Worm (Caenorhabditis elegans) whole organism, L4 larva: ENCODE results near the gene dcap-2.

Experiments used
- F10B5.3 ChIP-seq: sonication (generic microtip); optimal IDR thresholded peaks from 2 replicates; lab custom pipeline; 2016; ENCODE audit warnings: mild to moderate bottlenecking, missing genetic modification characterization, missing compliant biosample characterization
- F44E2.7 ChIP-seq: fragments of 200-800 bp; sonication (Bioruptor generic); IDR thresholded peaks from 2 replicates; pipeline ENCODE4 v2.1.2; 2022; ENCODE audit warnings: missing genetic modification characterization, missing compliant biosample characterization
- T20F7.1 ChIP-seq: fragments of 200-800 bp; sonication (Bioruptor generic); optimal IDR thresholded peaks from 2 replicates; lab custom pipeline; 2018; ENCODE audit warnings: mild to moderate bottlenecking, missing genetic modification characterization, missing compliant biosample characterization
- Y105C5A.15 ChIP-seq: fragments of 200-800 bp; sonication (Bioruptor generic); IDR thresholded peaks from 2 replicates; pipeline ENCODE4 v1.3.6; 2022; ENCODE audit warnings: missing genetic modification characterization, missing compliant biosample characterization
- aha-1 ChIP-seq: fragments of 150-350 bp; peaks from one replicate; lab custom pipeline; 2014; ENCODE audit warnings: missing biosample characterization, missing genetic modification characterization
- arid-1 ChIP-seq: fragments of 200-800 bp; sonication (Bioruptor generic); conservative IDR thresholded peaks from 2 replicates; pipeline ENCODE4 v1.3.6; 2022; ENCODE audit warnings: missing genetic modification reagents, missing genetic modification characterization, missing compliant biosample characterization
- attf-4 ChIP-seq: sonication (generic microtip); optimal IDR thresholded peaks from 3 replicates; lab custom pipeline; 2017; ENCODE audit warnings: missing biosample characterization, missing genetic modification characterization
- ceh-44 ChIP-seq: fragments of 200-800 bp; sonication (Bioruptor generic); IDR thresholded peaks from 2 replicates; pipeline ENCODE4 v1.3.6; 2022; ENCODE audit warnings: missing genetic modification reagents, missing genetic modification characterization, missing compliant biosample characterization
- ceh-62 ChIP-seq: sonication (generic microtip); optimal IDR thresholded peaks from 2 replicates; lab custom pipeline; 2017; ENCODE audit warnings: missing biosample characterization, missing genetic modification characterization
- daf-16 ChIP-seq, 3 experiments: sonication (generic microtip); optimal IDR thresholded peaks; 2 replicates each; lab custom pipeline; 2016 to 2017; ENCODE audit warnings: missing genetic modification characterization in 3 of 3, missing genetic modification reagents in 3 of 3, mild to moderate bottlenecking in 2 of 3, missing compliant biosample characterization in 2 of 3, missing biosample characterization in 1 of 3, moderate library complexity in 1 of 3
- dmd-9 ChIP-seq: fragments of 200-800 bp; sonication (Bioruptor generic); IDR thresholded peaks from 2 replicates; pipeline ENCODE4 v1.3.6; 2022; ENCODE audit warnings: missing genetic modification reagents, missing genetic modification characterization, missing compliant biosample characterization
- duxl-1 ChIP-seq: sonication (generic microtip); optimal IDR thresholded peaks from 2 replicates; lab custom pipeline; 2016; ENCODE audit warnings: mild to moderate bottlenecking, missing genetic modification characterization, moderate library complexity, missing compliant biosample characterization; ENCODE audit not compliant: poor library complexity
- fos-1 ChIP-seq: fragments of 150-350 bp; optimal IDR thresholded peaks from 2 replicates; lab custom pipeline; 2014; ENCODE audit warnings: missing biosample characterization, missing genetic modification characterization
- gei-8 ChIP-seq: fragments of 200-800 bp; sonication (Bioruptor generic); optimal IDR thresholded peaks from 2 replicates; lab custom pipeline; 2018; ENCODE audit warnings: mild to moderate bottlenecking, missing genetic modification characterization, missing compliant biosample characterization
- hif-1 ChIP-seq, 2 experiments: sonication (generic microtip); optimal IDR thresholded peaks; 2 replicates each; lab custom pipeline; 2016 to 2017; ENCODE audit warnings: missing compliant biosample characterization in 2 of 2, missing genetic modification characterization in 2 of 2, missing genetic modification reagents in 2 of 2, missing genotype in 2 of 2, mild to moderate bottlenecking in 1 of 2
- hmg-1.1 ChIP-seq: fragments of 200-800 bp; sonication (Bioruptor generic); IDR thresholded peaks from 2 replicates; pipeline ENCODE4 v1.3.6; 2022; ENCODE audit warnings: missing genetic modification reagents, missing genetic modification characterization, missing compliant biosample characterization
- lim-7 ChIP-seq: fragments of 200-800 bp; sonication (Bioruptor generic); IDR thresholded peaks from 2 replicates; pipeline ENCODE4 v1.3.6; 2022; ENCODE audit warnings: missing genetic modification characterization, missing compliant biosample characterization
- lin-38 ChIP-seq: fragments of 200-800 bp; sonication (Bioruptor generic); IDR thresholded peaks from 2 replicates; pipeline ENCODE4 v1.3.6; 2022; ENCODE audit warnings: missing genetic modification reagents, missing genetic modification characterization, missing compliant biosample characterization
- lir-3 ChIP-seq: sonication (generic microtip); optimal IDR thresholded peaks from 2 replicates; lab custom pipeline; 2016; ENCODE audit warnings: mild to moderate bottlenecking, missing genetic modification characterization, missing compliant biosample characterization
- lsy-2 ChIP-seq, 2 experiments: fragments of 150-350 bp in 1 of 2; sonication (generic microtip) in 1 of 2; optimal IDR thresholded peaks; 2 replicates each; lab custom pipeline; 2014 to 2017; ENCODE audit warnings: missing biosample characterization in 2 of 2, missing genetic modification characterization in 2 of 2
- mdt-29 ChIP-seq: fragments of 200-800 bp; sonication (Bioruptor generic); IDR thresholded peaks from 2 replicates; pipeline ENCODE4 v1.3.6; 2022; ENCODE audit warnings: missing genetic modification reagents, missing genetic modification characterization, missing compliant biosample characterization
- nhr-111 ChIP-seq: fragments of 200-800 bp; sonication (Bioruptor generic); optimal IDR thresholded peaks from 2 replicates; lab custom pipeline; 2018; ENCODE audit warnings: mild to moderate bottlenecking, missing genetic modification characterization, missing compliant biosample characterization
- nhr-28 ChIP-seq: fragments of 150-350 bp; optimal IDR thresholded peaks from 2 replicates; lab custom pipeline; 2014; ENCODE audit warnings: missing biosample characterization, missing genetic modification characterization
- nhr-42 ChIP-seq: fragments of 200-800 bp; sonication (Bioruptor generic); IDR thresholded peaks from 2 replicates; pipeline ENCODE4 v1.3.6; 2022; ENCODE audit warnings: missing genetic modification characterization, missing compliant biosample characterization
- nhr-76 ChIP-seq: fragments of 150-350 bp; optimal IDR thresholded peaks from 2 replicates; lab custom pipeline; 2014; ENCODE audit warnings: missing biosample characterization, missing genetic modification characterization
- pha-4 ChIP-seq, 2 experiments: fragments of 150-350 bp in 1 of 2; fragments of 200-800 bp in 1 of 2; sonication (Bioruptor generic) in 1 of 2; IDR thresholded peaks in 1 of 2; optimal IDR thresholded peaks in 1 of 2; 2 replicates each; pipeline versions ENCODE4 v1.3.6 to Lab custom; 2014 to 2022; ENCODE audit warnings: missing genetic modification characterization in 2 of 2, missing genetic modification reagents in 2 of 2, missing biosample characterization in 1 of 2, missing compliant biosample characterization in 1 of 2
- pqm-1 ChIP-seq: sonication (generic microtip); optimal IDR thresholded peaks from 2 replicates; lab custom pipeline; 2017; ENCODE audit warnings: missing biosample characterization, missing genetic modification characterization
- snpc-1.2 ChIP-seq: fragments of 200-800 bp; sonication (Bioruptor generic); IDR thresholded peaks from 2 replicates; pipeline ENCODE4 v1.3.6; 2022; ENCODE audit warnings: missing genetic modification reagents, missing genetic modification characterization, missing compliant biosample characterization
- snpc-4 ChIP-seq: fragments of 150-350 bp; optimal IDR thresholded peaks from 2 replicates; lab custom pipeline; 2014; ENCODE audit warnings: missing biosample characterization, missing genetic modification characterization
- spr-1 ChIP-seq: sonication (generic microtip); optimal IDR thresholded peaks from 2 replicates; lab custom pipeline; 2016; ENCODE audit warnings: mild to moderate bottlenecking, missing genetic modification characterization, missing compliant biosample characterization
- spr-3 ChIP-seq: fragments of 200-800 bp; sonication (Bioruptor generic); optimal IDR thresholded peaks from 2 replicates; lab custom pipeline; 2018; ENCODE audit warnings: mild to moderate bottlenecking, missing genetic modification characterization, missing compliant biosample characterization
- unc-130 ChIP-seq: sonication (generic microtip); optimal IDR thresholded peaks from 2 replicates; lab custom pipeline; 2016; ENCODE audit warnings: missing genetic modification reagents, missing genetic modification characterization, missing compliant biosample characterization
- unc-62 ChIP-seq, 3 experiments: fragments of 150-350 bp in 1 of 3; sonication (generic microtip); optimal IDR thresholded peaks in 2 of 3; peaks in 1 of 3; 1 replicate in 1 of 3; 2 replicates in 2 of 3; lab custom pipeline; 2014 to 2017; ENCODE audit warnings: missing biosample characterization in 3 of 3, missing genetic modification characterization in 3 of 3, missing genetic modification reagents in 3 of 3, missing genotype in 1 of 3
- ztf-11 ChIP-seq: fragments of 150-350 bp; optimal IDR thresholded peaks from 2 replicates; lab custom pipeline; 2014; ENCODE audit warnings: missing biosample characterization, missing genetic modification characterization

The dcap-2 gene

DNA sequence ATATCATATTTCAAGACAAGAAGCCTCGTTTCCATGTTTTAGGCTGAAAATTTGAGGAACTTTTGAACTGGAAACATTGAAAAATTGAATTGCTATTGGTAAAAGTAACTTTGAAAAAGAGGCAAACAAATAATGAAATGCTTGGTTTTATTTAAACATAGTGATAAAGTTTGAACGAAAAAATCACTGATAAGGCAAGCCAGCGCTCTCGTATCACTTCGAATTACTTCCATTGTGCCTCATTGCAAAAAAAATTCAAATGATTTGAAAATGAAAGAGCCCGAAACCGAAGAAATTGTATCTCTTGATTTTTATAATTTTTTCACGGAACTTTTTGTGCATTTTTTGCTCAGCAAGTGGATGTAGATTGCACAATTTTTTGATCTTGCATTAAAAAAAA, 26.5 kb upstream of the dcap-2 start, which contains the start of gene F52G2.3:
F52G2.3 (minus strand) TSS at position 43 of the 400 bp plus-strand sequence.
- TF ChIP-seq pqm-1 (tag; lab: Kevin White, UChicago) (peak; percentile 73), ceh-62 (tag; lab: Kevin White, UChicago) (no peak), unc-62 (GFP tag; optimal IDR thresholded peaks at IDR 0.05 in 1 of 2; lab: Kevin White, UChicago) (peak in 1 of 2 experiments; percentile 5), unc-62 (tag; optimal IDR thresholded peaks at IDR 0.05; lab: Kevin White, UChicago) (no peak), nhr-28 (tag; lab: Kevin White, UChicago) (peak; percentile 19)
- TF ChIP-seq, all 104 proteins: peak for 3

DNA sequence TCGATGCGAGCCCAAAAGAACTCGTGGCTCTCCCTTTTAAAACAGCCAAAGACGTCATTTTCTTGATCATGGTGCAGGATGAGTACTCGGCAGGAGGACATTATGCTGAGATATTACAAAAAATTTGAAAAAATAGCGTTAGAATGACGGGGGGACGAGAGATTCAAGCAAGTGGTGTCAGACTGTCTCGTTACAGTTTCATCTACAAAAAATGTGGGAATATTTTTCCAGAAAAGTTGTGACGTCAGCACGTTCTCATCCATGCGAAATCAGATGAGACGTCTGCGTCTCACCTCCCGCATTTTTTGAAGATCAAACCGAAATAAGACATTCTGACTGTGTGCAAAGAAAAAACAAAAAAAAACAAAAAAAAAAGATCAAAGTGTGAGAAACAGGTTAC, 18.5 kb upstream of the dcap-2 start, which contains the start of gene rsd-2:
rsd-2 (minus strand) TSS at position 101 of the 400 bp plus-strand sequence.
- TF ChIP-seq nhr-42 (no peak), hmg-1.1 (no peak), Y105C5A.15 (GFP tag; lab: Robert Waterston, UW) (no peak), unc-130 (GFP tag; lab: Kevin White, UChicago) (no peak), hif-1 (tag; optimal IDR thresholded peaks at IDR 0.05; lab: Kevin White, UChicago) (no peak), lim-7 (no peak), T20F7.1 (no peak), F10B5.3 (no peak), gei-8 (no peak), lsy-2 (tag; optimal IDR thresholded peaks at IDR 0.05; lab: Kevin White, UChicago) (no peak)

DNA sequence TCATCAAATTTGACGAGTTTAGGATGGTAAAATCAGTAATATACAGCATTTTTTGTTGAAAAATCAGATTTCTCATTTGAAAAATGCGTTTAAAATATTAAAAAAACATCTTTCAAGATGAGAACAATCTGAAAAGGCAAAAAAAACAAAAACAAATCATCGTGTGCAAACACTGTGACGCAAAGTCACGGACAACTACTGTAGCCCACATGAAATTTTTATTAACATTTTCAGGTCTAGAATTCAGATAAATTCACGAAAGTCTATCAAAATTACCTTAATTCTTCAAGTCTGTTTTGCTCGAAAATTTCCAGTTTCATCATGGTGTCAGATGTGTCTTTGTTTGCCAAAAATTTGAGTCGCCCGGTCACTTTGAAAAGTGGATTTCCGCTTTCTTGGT, 17.2 kb upstream of the dcap-2 start:
- TF ChIP-seq snpc-1.2 (GFP tag; lab: Robert Waterston, UW) (peak; percentile 84), lsy-2 (tag; optimal IDR thresholded peaks at IDR 0.05; lab: Kevin White, UChicago) (peak in 1 of 2 experiments; percentile 85), snpc-4 (tag; lab: Kevin White, UChicago) (no peak), lin-38 (0 out of 2 replicates have a peak, but pooled peaks have one; percentile 10), duxl-1 (tag; lab: Kevin White, UChicago) (no peak), F44E2.7 (no peak), mdt-29 (GFP tag; lab: Robert Waterston, UW) (no peak), aha-1 (tag; lab: Kevin White, UChicago) (peak; percentile 0)

DNA sequence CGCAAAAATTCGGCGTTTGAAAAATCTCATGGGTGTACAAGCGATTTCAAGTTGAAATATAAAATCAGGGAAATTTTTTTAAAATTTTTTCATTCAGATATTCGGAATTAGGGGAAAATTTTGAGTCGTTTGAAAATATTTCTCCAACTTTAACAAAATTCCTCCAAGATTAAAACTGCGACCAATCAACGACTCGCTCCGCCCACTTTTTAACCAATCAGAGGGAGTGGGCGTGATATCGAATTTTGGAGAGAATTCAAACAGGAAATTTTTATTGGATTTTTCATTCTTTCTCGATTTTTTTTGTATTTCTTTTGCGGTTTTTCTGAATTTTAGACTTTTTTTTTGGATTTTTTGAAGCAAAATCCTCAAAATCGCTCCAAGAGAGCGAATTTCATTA, 3.6 kb upstream of the dcap-2 start:
- TF ChIP-seq fos-1 (no peak), lim-7 (no peak), nhr-76 (tag; lab: Kevin White, UChicago) (no peak), dmd-9 (no peak), ztf-11 (no peak), ceh-44 (no peak), pha-4 (GFP tag; IDR thresholded peaks at IDR 0.05; lab: Robert Waterston, UW) (no peak), pha-4 (tag; optimal IDR thresholded peaks at IDR 0.05; lab: Kevin White, UChicago) (no peak), spr-1 (tag; lab: Kevin White, UChicago) (no peak), attf-4 (no peak)

DNA sequence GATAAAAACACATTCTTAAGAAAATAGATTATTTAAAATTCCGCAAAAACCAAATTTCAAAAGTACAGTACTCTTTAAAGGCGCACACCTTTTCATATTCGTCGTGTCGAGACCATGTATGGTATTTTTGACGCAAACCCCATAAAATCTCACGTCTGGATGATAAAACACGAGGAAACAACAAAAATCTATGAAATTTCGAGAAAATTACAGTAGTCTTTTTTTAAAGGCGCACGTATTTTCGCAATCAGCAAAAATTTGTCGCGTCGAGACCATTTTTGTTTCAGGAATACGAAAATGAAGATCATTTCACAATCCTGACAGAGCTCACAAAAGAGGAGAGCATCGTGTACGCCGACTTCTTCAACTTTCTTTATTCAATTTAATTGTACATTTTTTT, 8.7 kb downstream of the dcap-2 start:
- TF ChIP-seq nhr-76 (tag; lab: Kevin White, UChicago): no peak
- no peak for TF ChIP-seq daf-16 (GFP tag; optimal IDR thresholded peaks at IDR 0.05; lab: Kevin White, UChicago)
- peak; percentile 23 for TF ChIP-seq daf-16 (tag; optimal IDR thresholded peaks at IDR 0.05; lab: Kevin White, UChicago)
- TF ChIP-seq aha-1 (tag; lab: Kevin White, UChicago): peak; percentile 76
- TF ChIP-seq nhr-111: no peak
- TF ChIP-seq unc-62 (GFP tag; optimal IDR thresholded peaks at IDR 0.05 in 1 of 2; lab: Kevin White, UChicago): peak in 1 of 2 experiments; percentile 23
- no peak for TF ChIP-seq unc-62 (tag; optimal IDR thresholded peaks at IDR 0.05; lab: Kevin White, UChicago)
- no peak for TF ChIP-seq spr-3 (GFP tag; lab: Kevin White, UChicago)
- TF ChIP-seq arid-1 (GFP tag; lab: Robert Waterston, UW): 0 out of 2 replicates have a peak, but pooled peaks have one; percentile 16
- TF ChIP-seq pha-4 (GFP tag; IDR thresholded peaks at IDR 0.05; lab: Robert Waterston, UW): 0 out of 2 replicates have a peak, but pooled peaks have one; percentile 31
- no peak for TF ChIP-seq pha-4 (tag; optimal IDR thresholded peaks at IDR 0.05; lab: Kevin White, UChicago)
- TF ChIP-seq snpc-1.2 (GFP tag; lab: Robert Waterston, UW): peak; percentile 53; the same call in 1 of the 2 replicates
- TF ChIP-seq lir-3 (tag; lab: Kevin White, UChicago): no peak
